Worm (Caenorhabditis elegans) whole organism, early embryonic: ENCODE data around the gene paml-1.

Experiments
- aly-1 ChIP-seq: sonication (generic microtip); optimal IDR thresholded peaks from 2 replicates; lab custom pipeline; 2016; ENCODE audit warnings: missing genetic modification characterization, missing compliant biosample characterization
- ama-1 ChIP-seq: fragments of 150-350 bp; optimal IDR thresholded peaks from 2 replicates; lab custom pipeline; 2014
- ceh-13 ChIP-seq: fragments of 200-800 bp; sonication (Bioruptor generic); optimal IDR thresholded peaks from 2 replicates; lab custom pipeline; 2018; ENCODE audit warnings: mild to moderate bottlenecking, missing genetic modification characterization, missing compliant biosample characterization
- flt-1 ChIP-seq: fragments of 200-800 bp; sonication (Bioruptor generic); IDR thresholded peaks from 2 replicates; pipeline ENCODE4 v1.3.6; 2022; ENCODE audit warnings: missing genetic modification characterization, missing compliant biosample characterization
- hmg-4 ChIP-seq: fragments of 200-800 bp; sonication (Bioruptor generic); optimal IDR thresholded peaks from 2 replicates; lab custom pipeline; 2018; ENCODE audit warnings: mild to moderate bottlenecking, missing genetic modification characterization, missing compliant biosample characterization
- hnd-1 ChIP-seq: sonication (generic microtip); optimal IDR thresholded peaks from 2 replicates; lab custom pipeline; 2016; ENCODE audit warnings: missing genetic modification characterization, missing compliant biosample characterization
- pes-1 ChIP-seq: fragments of 200-800 bp; sonication (Bioruptor generic); IDR thresholded peaks from 2 replicates; pipeline ENCODE4 v1.3.6; 2022; ENCODE audit warnings: missing genetic modification reagents, missing genetic modification characterization, missing compliant biosample characterization
- sea-1 ChIP-seq: fragments of 200-800 bp; sonication (Bioruptor generic); conservative IDR thresholded peaks from 2 replicates; pipeline ENCODE4 v1.3.6; 2022; ENCODE audit warnings: missing genetic modification characterization, missing compliant biosample characterization
- tbx-37 ChIP-seq: fragments of 200-800 bp; sonication (Bioruptor generic); conservative IDR thresholded peaks from 2 replicates; pipeline ENCODE4 v1.3.6; 2022; ENCODE audit warnings: missing genetic modification reagents, missing genetic modification characterization, missing compliant biosample characterization
- tra-4 ChIP-seq: sonication (generic microtip); optimal IDR thresholded peaks from 2 replicates; lab custom pipeline; 2017; ENCODE audit warnings: missing genetic modification characterization, missing compliant biosample characterization

DNA sequence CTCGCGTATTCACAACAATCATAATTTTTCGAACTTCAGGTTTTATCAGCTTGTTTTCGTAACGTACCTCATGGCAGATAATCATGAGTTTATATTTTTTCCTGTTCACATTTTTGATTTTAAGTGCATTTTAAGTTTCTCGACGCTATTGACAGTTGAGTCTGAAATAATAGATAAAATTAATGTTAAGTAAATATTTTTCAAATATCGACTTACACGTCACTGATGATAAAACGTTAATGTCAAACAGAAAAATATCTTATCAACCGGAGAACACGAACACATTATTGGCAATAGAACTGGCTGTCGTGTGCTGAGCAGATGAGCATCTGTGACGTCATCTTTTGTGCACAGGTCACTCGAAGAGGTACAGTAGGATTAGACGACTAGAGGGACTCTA lies 37.1 kb downstream of the paml-1 start:
- TF ChIP-seq sea-1 (GFP tag; lab: Robert Waterston, UW) = no peak
- TF ChIP-seq ama-1 (lab: Kevin White, UChicago) = no peak
- no peak for TF ChIP-seq tbx-37
- TF ChIP-seq aly-1 = no peak
- TF ChIP-seq hnd-1 (tag; lab: Kevin White, UChicago) = no peak
- TF ChIP-seq ceh-13 (GFP tag; lab: Kevin White, UChicago) = no peak
- no peak for TF ChIP-seq tra-4
- TF ChIP-seq hmg-4 = no peak
- no peak for TF ChIP-seq pes-1 (GFP tag; lab: Robert Waterston, UW)
- no peak for TF ChIP-seq flt-1 (GFP tag; lab: Robert Waterston, UW)
